Worm (Caenorhabditis elegans) whole organism, late embryonic: ENCODE data around the gene C04F6.9.
A peak's percentile ranks its signal among the peaks of the same experiment; 100 is the strongest.

ENCODE experiments used
- C08G9.2 ChIP-seq: sonication (generic microtip); optimal IDR thresholded peaks from 2 replicates; lab custom pipeline; 2016; ENCODE audit warnings: mild to moderate bottlenecking, missing genetic modification characterization, moderate library complexity, missing compliant biosample characterization
- F13H6.1 ChIP-seq: sonication (generic microtip); optimal IDR thresholded peaks from 2 replicates; lab custom pipeline; 2016; ENCODE audit warnings: missing genetic modification characterization, missing compliant biosample characterization
- T23F11.4 ChIP-seq: fragments of 200-800 bp; sonication (Bioruptor generic); optimal IDR thresholded peaks from 2 replicates; lab custom pipeline; 2018; ENCODE audit warnings: mild to moderate bottlenecking, missing genetic modification characterization, missing compliant biosample characterization
- ahr-1 ChIP-seq: sonication (generic microtip); optimal IDR thresholded peaks from 2 replicates; lab custom pipeline; 2016; ENCODE audit warnings: missing genetic modification characterization, missing compliant biosample characterization
- ceh-19 ChIP-seq: fragments of 200-800 bp; sonication (Bioruptor generic); optimal IDR thresholded peaks from 2 replicates; lab custom pipeline; 2018; ENCODE audit warnings: mild to moderate bottlenecking, missing genetic modification characterization, missing compliant biosample characterization
- ceh-34 ChIP-seq: sonication (generic microtip); optimal IDR thresholded peaks from 2 replicates; lab custom pipeline; 2016; ENCODE audit warnings: mild to moderate bottlenecking, missing genetic modification characterization, missing compliant biosample characterization
- ceh-45 ChIP-seq: fragments of 200-800 bp; sonication (Bioruptor generic); IDR thresholded peaks from 2 replicates; pipeline ENCODE4 v1.3.6; 2022; ENCODE audit warnings: missing genetic modification reagents, missing genetic modification characterization, missing compliant biosample characterization
- che-1 ChIP-seq: sonication (generic microtip); optimal IDR thresholded peaks from 2 replicates; lab custom pipeline; 2016; ENCODE audit warnings: mild to moderate bottlenecking, missing genetic modification characterization, missing compliant biosample characterization
- eyg-1 ChIP-seq: sonication (generic microtip); optimal IDR thresholded peaks from 2 replicates; lab custom pipeline; 2016; ENCODE audit warnings: missing genotype, missing genetic modification characterization, missing compliant biosample characterization
- fkh-10 ChIP-seq: fragments of 150-350 bp; optimal IDR thresholded peaks from 2 replicates; lab custom pipeline; 2014; ENCODE audit warnings: missing biosample characterization, missing genetic modification reagents, missing genetic modification characterization
- hlh-13 ChIP-seq: fragments of 200-800 bp; sonication (Bioruptor generic); optimal IDR thresholded peaks from 2 replicates; lab custom pipeline; 2018; ENCODE audit warnings: mild to moderate bottlenecking, missing genetic modification characterization, missing compliant biosample characterization
- hlh-15 ChIP-seq: sonication (generic microtip); optimal IDR thresholded peaks from 2 replicates; lab custom pipeline; 2016; ENCODE audit warnings: missing genetic modification characterization, missing compliant biosample characterization
- hlh-30 ChIP-seq: sonication (generic microtip); optimal IDR thresholded peaks from 2 replicates; lab custom pipeline; 2017; ENCODE audit warnings: antibody characterized with exemption, missing genetic modification characterization, missing compliant biosample characterization; ENCODE audit not compliant: insufficient read depth
- hlh-6 ChIP-seq: sonication (generic microtip); optimal IDR thresholded peaks from 2 replicates; lab custom pipeline; 2016; ENCODE audit warnings: missing genotype, missing genetic modification characterization, missing compliant biosample characterization
- lim-6 ChIP-seq: sonication (generic microtip); optimal IDR thresholded peaks from 2 replicates; lab custom pipeline; 2016; ENCODE audit warnings: missing genetic modification characterization, missing compliant biosample characterization
- lin-11 ChIP-seq: fragments of 200-800 bp; sonication (Bioruptor generic); optimal IDR thresholded peaks from 2 replicates; lab custom pipeline; 2018; ENCODE audit warnings: mild to moderate bottlenecking, missing genetic modification characterization, missing compliant biosample characterization
- mec-3 ChIP-seq: sonication (generic microtip); optimal IDR thresholded peaks from 2 replicates; lab custom pipeline; 2016; ENCODE audit warnings: borderline replicate concordance, missing genetic modification characterization, missing compliant biosample characterization
- nfya-1 ChIP-seq: sonication (generic microtip); optimal IDR thresholded peaks from 2 replicates; lab custom pipeline; 2017; ENCODE audit warnings: missing genetic modification characterization, mild to moderate bottlenecking, missing compliant biosample characterization, antibody characterized with exemption, moderate library complexity
- nhr-11 ChIP-seq: fragments of 150-350 bp; optimal IDR thresholded peaks from 2 replicates; lab custom pipeline; 2014; ENCODE audit warnings: missing biosample characterization, missing genetic modification characterization
- nhr-232 ChIP-seq: sonication (generic microtip); optimal IDR thresholded peaks from 2 replicates; lab custom pipeline; 2016; ENCODE audit warnings: missing genetic modification characterization, missing compliant biosample characterization
- odd-2 ChIP-seq: sonication (generic microtip); optimal IDR thresholded peaks from 2 replicates; lab custom pipeline; 2017; ENCODE audit warnings: antibody characterized with exemption, mild to moderate bottlenecking, missing genetic modification characterization, missing compliant biosample characterization
- pag-3 ChIP-seq: sonication (generic microtip); optimal IDR thresholded peaks from 2 replicates; lab custom pipeline; 2016; ENCODE audit warnings: missing compliant biosample characterization, missing genetic modification characterization, borderline replicate concordance
- pax-1 ChIP-seq: fragments of 150-350 bp; optimal IDR thresholded peaks from 2 replicates; lab custom pipeline; 2014; ENCODE audit warnings: missing biosample characterization, missing genetic modification characterization
- pqm-1 ChIP-seq: sonication (generic microtip); optimal IDR thresholded peaks from 2 replicates; lab custom pipeline; 2016; ENCODE audit warnings: missing genetic modification characterization, missing compliant biosample characterization
- pros-1 ChIP-seq: fragments of 150-350 bp; optimal IDR thresholded peaks from 2 replicates; lab custom pipeline; 2014; ENCODE audit warnings: missing biosample characterization, missing genetic modification reagents, missing genetic modification characterization
- ref-2 ChIP-seq: sonication (generic microtip); optimal IDR thresholded peaks from 2 replicates; lab custom pipeline; 2016; ENCODE audit warnings: missing genetic modification characterization, missing compliant biosample characterization
- rnt-1 ChIP-seq: sonication (generic microtip); optimal IDR thresholded peaks from 2 replicates; lab custom pipeline; 2016; ENCODE audit warnings: missing genetic modification characterization, missing compliant biosample characterization
- sdc-2 ChIP-seq: sonication (generic microtip); optimal IDR thresholded peaks from 2 replicates; lab custom pipeline; 2016; ENCODE audit warnings: missing genotype, missing genetic modification characterization, missing compliant biosample characterization
- sox-4 ChIP-seq: sonication (generic microtip); optimal IDR thresholded peaks from 2 replicates; lab custom pipeline; 2017; ENCODE audit warnings: mild to moderate bottlenecking, missing genetic modification characterization, inconsistent platforms, missing compliant biosample characterization
- tbx-2 ChIP-seq: sonication (generic microtip); optimal IDR thresholded peaks from 2 replicates; lab custom pipeline; 2016; ENCODE audit warnings: missing genetic modification characterization, missing compliant biosample characterization
- tbx-7 ChIP-seq: sonication (generic microtip); optimal IDR thresholded peaks from 2 replicates; lab custom pipeline; 2016; ENCODE audit warnings: missing genotype, missing genetic modification characterization, missing compliant biosample characterization
- unc-42 ChIP-seq: sonication (generic microtip); optimal IDR thresholded peaks from 2 replicates; lab custom pipeline; 2016; ENCODE audit warnings: missing genotype, missing genetic modification characterization, missing compliant biosample characterization
- unc-55 ChIP-seq: sonication (generic microtip); optimal IDR thresholded peaks from 2 replicates; lab custom pipeline; 2017; ENCODE audit warnings: missing biosample characterization, missing genetic modification reagents, missing genetic modification characterization
- zip-5 ChIP-seq: sonication (generic microtip); optimal IDR thresholded peaks from 2 replicates; lab custom pipeline; 2016; ENCODE audit warnings: missing genetic modification characterization, missing compliant biosample characterization

Gene C04F6.9

DNA sequence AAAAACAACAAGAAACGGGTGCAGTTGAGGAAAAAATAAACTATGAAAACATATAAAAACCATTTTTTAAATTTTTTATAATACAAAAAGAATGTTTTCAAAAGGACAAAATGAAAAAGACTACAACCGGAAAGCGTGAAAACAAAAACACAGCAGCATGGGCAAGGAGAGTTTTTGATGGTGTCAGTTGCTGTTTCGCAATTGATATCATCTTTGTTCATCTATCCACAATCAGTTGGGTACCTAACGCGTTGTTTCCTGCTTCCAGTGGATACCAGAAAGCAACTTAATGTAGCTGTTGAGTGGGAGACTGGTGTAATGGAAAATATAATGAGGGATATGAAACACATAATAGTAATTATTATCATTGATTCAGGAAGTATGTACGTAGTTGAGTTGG is 38.0 kb downstream of the C04F6.9 start:
- TF ChIP-seq pqm-1 (tag; lab: Kevin White, UChicago) (no peak), ceh-19 (GFP tag; lab: Kevin White, UChicago) (no peak)

DNA sequence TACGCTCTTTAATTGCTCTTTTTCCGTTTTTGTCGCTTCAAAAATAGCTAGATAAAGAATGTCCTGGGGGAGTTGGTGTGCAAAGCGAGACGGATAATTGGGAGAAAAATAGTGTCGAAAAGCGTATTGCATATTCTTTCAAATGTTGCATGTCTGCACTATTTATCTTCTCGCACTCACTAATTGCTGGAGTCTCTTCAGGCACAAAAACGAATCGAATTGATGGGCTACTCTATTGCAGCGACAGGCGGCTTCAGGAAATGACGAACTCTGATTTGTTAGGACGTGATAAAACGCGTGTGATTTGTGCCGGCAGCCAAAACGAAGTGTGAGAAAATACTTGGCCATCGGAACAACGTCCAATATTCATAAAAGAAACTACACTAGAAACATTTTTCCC is 38.5 kb downstream of the C04F6.9 start:
- TF ChIP-seq ref-2 (tag; lab: Kevin White, UChicago) = no peak
- TF ChIP-seq rnt-1 (tag; lab: Kevin White, UChicago) = peak; percentile 6
- no peak for TF ChIP-seq pax-1
- no peak for TF ChIP-seq lin-11 (tag; lab: Kevin White, UChicago)
- no peak for TF ChIP-seq zip-5 (tag; lab: Kevin White, UChicago)
- TF ChIP-seq che-1 (tag; lab: Kevin White, UChicago) = no peak
- no peak for TF ChIP-seq C08G9.2 (tag; lab: Kevin White, UChicago)
- no peak for TF ChIP-seq pqm-1 (tag; lab: Kevin White, UChicago)
- TF ChIP-seq unc-55 (GFP tag; lab: Kevin White, UChicago) = peak; percentile 55
- TF ChIP-seq pag-3 (tag; lab: Kevin White, UChicago) = no peak

DNA sequence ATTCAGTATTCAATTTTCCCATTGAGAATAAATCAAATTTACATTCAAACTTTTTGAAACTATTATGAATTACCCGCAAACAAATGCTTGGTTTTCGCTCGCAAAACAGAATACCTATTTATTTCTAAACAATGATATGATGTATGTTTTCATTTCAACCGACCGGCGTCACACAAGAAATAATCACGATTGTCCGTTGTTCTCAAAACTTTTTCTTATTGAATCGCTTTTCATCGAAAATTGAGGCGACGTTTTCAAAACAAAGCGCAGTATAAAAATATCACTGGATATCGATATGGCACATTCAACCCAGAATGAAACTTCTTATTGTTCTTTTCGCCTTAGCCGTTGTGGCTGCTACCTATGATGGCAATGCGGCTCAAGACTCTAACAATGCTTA is 39.7 kb downstream of the C04F6.9 start, which contains the start of gene ZK813.3:
Gene ZK813.3 (plus strand): TSS at position 301 of the 400 bp plus-strand sequence.
- TF ChIP-seq hlh-13 (GFP tag; lab: Kevin White, UChicago) = no peak

DNA sequence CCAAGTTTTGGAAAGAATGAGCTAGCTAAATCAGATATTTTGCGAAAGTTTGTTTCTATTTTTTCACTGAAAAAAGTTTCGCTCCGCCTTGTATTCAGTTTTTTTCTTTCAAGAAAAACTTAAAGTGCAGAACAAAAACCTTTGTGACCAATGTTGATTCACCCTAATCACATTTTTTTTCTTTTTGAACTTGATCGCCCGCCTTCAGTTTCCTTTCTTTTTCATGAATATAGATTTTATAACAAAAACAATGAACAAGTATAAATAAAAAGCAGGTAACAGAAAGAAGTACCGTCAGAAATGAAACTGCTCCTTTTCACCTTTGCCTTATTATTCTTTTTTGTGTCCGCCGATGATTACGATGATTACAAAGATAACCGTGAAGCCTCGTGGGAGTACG is 41.7 kb downstream of the C04F6.9 start, which contains the start of gene ZK813.2:
Gene ZK813.2 (plus strand): TSS at position 301 of the 400 bp plus-strand sequence.
- TF ChIP-seq nfya-1 (tag; lab: Kevin White, UChicago) = no peak
- TF ChIP-seq T23F11.4 (GFP tag; lab: Kevin White, UChicago) = no peak
- TF ChIP-seq pros-1 (tag; lab: Kevin White, UChicago) = no peak
- TF ChIP-seq che-1 (tag; lab: Kevin White, UChicago) = no peak
- TF ChIP-seq ceh-45 (GFP tag; lab: Robert Waterston, UW) = no peak
- TF ChIP-seq mec-3 = no peak
- no peak for TF ChIP-seq pax-1
- TF ChIP-seq zip-5 (tag; lab: Kevin White, UChicago) = no peak
- TF ChIP-seq hlh-6 (tag; lab: Kevin White, UChicago) = no peak

DNA sequence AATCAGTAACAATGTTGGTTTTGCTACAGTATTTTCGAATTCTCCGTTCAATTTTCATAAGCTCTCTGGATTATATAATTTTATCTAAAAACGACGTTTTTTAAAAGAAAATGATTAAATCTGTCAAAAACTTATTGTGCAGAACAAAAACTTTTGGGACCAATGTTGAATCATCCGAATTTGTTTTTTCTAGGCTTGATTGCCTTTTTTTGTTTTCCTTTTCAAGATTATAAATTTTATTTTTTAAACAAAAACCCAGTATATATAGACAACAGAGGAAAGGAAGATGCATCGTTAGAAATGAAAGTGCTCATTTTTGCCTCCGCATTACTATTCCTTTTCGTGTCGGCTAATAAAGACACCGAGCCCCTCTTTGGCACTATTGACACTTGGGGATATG is 42.7 kb downstream of the C04F6.9 start, which contains the start of gene ZK813.7:
Gene ZK813.7 (plus strand): TSS at position 301 of the 400 bp plus-strand sequence.
- no peak for TF ChIP-seq T23F11.4 (GFP tag; lab: Kevin White, UChicago)

DNA sequence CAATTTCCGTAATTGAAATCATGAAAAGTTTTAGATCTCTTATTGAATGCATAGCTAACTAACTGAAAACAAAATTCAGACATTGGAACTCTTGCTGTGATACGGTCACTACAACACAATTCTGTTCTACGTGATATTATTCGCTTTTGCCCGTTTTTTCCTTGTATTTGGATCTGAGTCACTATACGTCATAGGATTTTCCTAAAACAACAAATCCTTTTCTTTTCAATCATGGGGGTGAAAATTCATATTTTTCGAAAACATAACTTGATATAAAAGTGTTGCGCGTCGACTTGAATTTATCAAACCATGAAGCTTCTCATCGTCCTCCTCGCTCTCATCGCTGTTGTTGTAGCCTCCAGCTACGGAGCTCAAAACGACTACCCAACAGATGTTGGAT is 44.2 kb downstream of the C04F6.9 start, which contains the start of gene ZK813.1:
Gene ZK813.1 (plus strand): TSS at position 301 of the 400 bp plus-strand sequence.
- TF ChIP-seq tbx-7 (tag; lab: Kevin White, UChicago) (no peak), unc-55 (GFP tag; lab: Kevin White, UChicago) (no peak), hlh-15 (tag; lab: Kevin White, UChicago) (no peak), hlh-30 (no peak)

DNA sequence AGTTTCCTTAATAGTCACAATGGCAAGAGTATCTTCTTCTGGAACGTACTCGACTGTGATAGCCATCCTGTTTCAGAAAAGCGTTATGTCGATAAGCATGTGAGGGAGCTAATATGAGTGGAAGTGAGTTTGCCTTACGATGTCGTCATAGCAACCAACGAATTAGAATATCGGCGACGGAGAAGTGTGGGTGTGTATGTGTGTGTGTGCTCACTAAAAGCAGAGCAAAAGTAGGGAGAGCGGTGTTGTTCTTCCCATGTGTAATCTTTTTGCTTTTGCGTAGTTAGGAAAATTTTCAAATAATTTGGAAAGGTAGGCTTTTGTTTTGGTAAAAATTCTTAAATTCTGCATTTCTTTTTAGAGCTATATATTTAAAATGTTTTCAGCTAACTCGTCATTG is 49.3 kb downstream of the C04F6.9 start, which contains the start of gene ZK813.5:
Gene ZK813.5 (minus strand): TSS at position 101 of the 400 bp plus-strand sequence.
- no peak for TF ChIP-seq lim-6 (tag; lab: Kevin White, UChicago)
- no peak for TF ChIP-seq odd-2
- TF ChIP-seq nfya-1 (tag; lab: Kevin White, UChicago) = no peak
- no peak for TF ChIP-seq hlh-13 (GFP tag; lab: Kevin White, UChicago)
- no peak for TF ChIP-seq sox-4 (tag; lab: Kevin White, UChicago)
- no peak for TF ChIP-seq nhr-232
- no peak for TF ChIP-seq fkh-10 (GFP tag; lab: Kevin White, UChicago)
- no peak for TF ChIP-seq ahr-1 (tag; lab: Kevin White, UChicago)
- TF ChIP-seq nhr-11 (tag; lab: Kevin White, UChicago) = no peak
- no peak for TF ChIP-seq ceh-34 (tag; lab: Kevin White, UChicago)
- no peak for TF ChIP-seq unc-42
- TF ChIP-seq hlh-15 (tag; lab: Kevin White, UChicago) = no peak
- TF ChIP-seq hlh-6 (tag; lab: Kevin White, UChicago) = no peak
- no peak for TF ChIP-seq sdc-2 (tag; lab: Kevin White, UChicago)
- no peak for TF ChIP-seq F13H6.1
- no peak for TF ChIP-seq eyg-1 (tag; lab: Kevin White, UChicago)
- no peak for TF ChIP-seq che-1 (tag; lab: Kevin White, UChicago)
- no peak for TF ChIP-seq C08G9.2 (tag; lab: Kevin White, UChicago)
- no peak for TF ChIP-seq tbx-2 (tag; lab: Kevin White, UChicago)
- TF ChIP-seq, all 69 proteins: peak for 0
